Worm (Caenorhabditis elegans): ENCODE measurements around the gene T16G12.1.

T16G12.1 gene

DNA sequence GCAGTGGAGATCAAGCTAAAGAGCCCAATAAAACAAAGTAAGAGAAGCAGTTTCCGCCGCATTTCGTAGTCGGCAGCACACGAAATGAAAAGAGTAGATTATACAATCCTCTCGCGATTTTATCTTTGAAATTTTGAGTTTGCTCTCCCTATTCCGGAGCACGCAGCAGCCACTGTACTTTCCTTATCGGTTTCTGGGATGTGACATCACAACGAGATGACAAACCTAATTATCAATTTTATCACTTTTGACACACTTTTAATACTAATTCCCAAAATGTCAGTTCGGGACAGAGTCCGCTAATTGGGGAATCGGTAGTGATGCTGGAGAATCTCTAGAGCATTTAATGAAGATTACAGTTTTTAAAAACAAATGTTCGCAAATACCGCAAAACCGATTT is at the start of gene T16G12.1:
T16G12.1 (minus strand) TSS at position 176 of the 400 bp plus-strand sequence.
- peak; percentile 68 for TF ChIP-seq nhr-80 (tag; optimal IDR thresholded peaks at IDR 0.05)
- no peak for TF ChIP-seq Y53F4B.3 (GFP tag; IDR thresholded peaks at IDR 0.05)

- TF ChIP-seq egl-44 (GFP tag; IDR thresholded peaks at IDR 0.05) (no peak), Y53F4B.3 (GFP tag; IDR thresholded peaks at IDR 0.05) (no peak)
These were observed 48.3 kb upstream of the T16G12.1 start, which contains the start of gene spop-1 for ce11 chrIII:10097981-10098380. spop-1 (minus strand) TSS chrIII:10098081.

ce11 chrIII:10096525-10096972 is 46.9 kb upstream of the T16G12.1 start:
- no peak for TF ChIP-seq F23B12.7 (tag; optimal IDR thresholded peaks at IDR 0.05; ENCODE audit: insufficient read depth)
- TF ChIP-seq ceh-40 (GFP tag; IDR thresholded peaks at IDR 0.05): no peak
- no peak for TF ChIP-seq hsf-1 (GFP tag; IDR thresholded peaks at IDR 0.05)
- TF ChIP-seq F22D6.2 (tag; optimal IDR thresholded peaks at IDR 0.05): no peak
- peak; percentile 82 for TF ChIP-seq ceh-27 (GFP tag; optimal IDR thresholded peaks at IDR 0.05)
- no peak for TF ChIP-seq T26A5.8 (tag; optimal IDR thresholded peaks at IDR 0.05)
- TF ChIP-seq dpff-1 (tag; optimal IDR thresholded peaks at IDR 0.05): no peak
- no peak for TF ChIP-seq aptf-2 (GFP tag; conservative IDR thresholded peaks at IDR 0.05)
- no peak for TF ChIP-seq lsl-1 (GFP tag; optimal IDR thresholded peaks at IDR 0.05)
- no peak for TF ChIP-seq Y53F4B.3 (GFP tag; IDR thresholded peaks at IDR 0.05)
- TF ChIP-seq ets-4 (GFP tag; optimal IDR thresholded peaks at IDR 0.05): peak; percentile 57
- no peak for TF ChIP-seq F57A8.1 (GFP tag; optimal IDR thresholded peaks at IDR 0.05)
- TF ChIP-seq mes-4 (tag; optimal IDR thresholded peaks at IDR 0.05): no peak
- peak; percentile 5 for TF ChIP-seq nhr-90 (tag; optimal IDR thresholded peaks at IDR 0.05)
- TF ChIP-seq F33H1.4 (GFP tag; IDR thresholded peaks at IDR 0.05): no peak
- TF ChIP-seq nhr-120 (GFP tag; IDR thresholded peaks at IDR 0.05): no peak
- peak; percentile 61; the same call in 1 of the 2 replicates for TF ChIP-seq lin-26 (GFP tag; IDR thresholded peaks at IDR 0.05)
- peak in 1 of 3 experiments; percentile 77 for TF ChIP-seq lin-35 (GFP tag; optimal IDR thresholded peaks at IDR 0.05)
- no peak for TF ChIP-seq F39B2.1 (GFP tag; IDR thresholded peaks at IDR 0.05)
- TF ChIP-seq F49E8.2 (tag; optimal IDR thresholded peaks at IDR 0.05; ENCODE audit: insufficient read depth): no peak
- TF ChIP-seq attf-3 (GFP tag; conservative IDR thresholded peaks at IDR 0.05): no peak; the same call in 1 of the 2 replicates
- TF ChIP-seq sptf-2 (GFP tag; optimal IDR thresholded peaks at IDR 0.05): no peak
- 0 out of 2 replicates have a peak, but pooled peaks have one; percentile 27 for TF ChIP-seq rcor-1 (GFP tag; IDR thresholded peaks at IDR 0.05)
- TF ChIP-seq tlf-1 (GFP tag; optimal IDR thresholded peaks at IDR 0.05): peak; percentile 56
- TF ChIP-seq Y53G8AR.9 (GFP tag; conservative IDR thresholded peaks at IDR 0.05): peak; percentile 60; the same call in 1 of the 2 replicates
- TF ChIP-seq tbx-9 (tag; optimal IDR thresholded peaks at IDR 0.05; ENCODE audit: borderline replicate concordance): no peak
- no peak for TF ChIP-seq unc-130 (GFP tag; optimal IDR thresholded peaks at IDR 0.05)
- no peak for TF ChIP-seq Y79H2A.3 (GFP tag; conservative IDR thresholded peaks at IDR 0.05)
- no peak for TF ChIP-seq F52B5.7 (tag; optimal IDR thresholded peaks at IDR 0.05)
- TF ChIP-seq akir-1 (GFP tag; optimal IDR thresholded peaks at IDR 0.05): no peak
- no peak for TF ChIP-seq F57C9.4 (tag; optimal IDR thresholded peaks at IDR 0.05)
- peak; percentile 91 for TF ChIP-seq nfyb-1 (GFP tag; IDR thresholded peaks at IDR 0.05)
- TF ChIP-seq madf-10 (tag; optimal IDR thresholded peaks at IDR 0.05): peak; percentile 54
- TF ChIP-seq lir-1 (GFP tag; conservative IDR thresholded peaks at IDR 0.05): 0 out of 2 replicates have a peak, but pooled peaks have one; percentile 30
- TF ChIP-seq K12H6.12 (tag; optimal IDR thresholded peaks at IDR 0.05): peak; percentile 92
- TF ChIP-seq hmg-20 (GFP tag; IDR thresholded peaks at IDR 0.05): no peak
- TF ChIP-seq T07F8.4 (tag; optimal IDR thresholded peaks at IDR 0.05): no peak
- no peak for TF ChIP-seq B0035.1 (tag; optimal IDR thresholded peaks at IDR 0.05)
- no peak for TF ChIP-seq F10E7.11 (tag; optimal IDR thresholded peaks at IDR 0.05)
- TF ChIP-seq ekl-4 (GFP tag; IDR thresholded peaks at IDR 0.05): peak; percentile 70
- TF ChIP-seq tbp1 (GFP tag; optimal IDR thresholded peaks at IDR 0.05): peak; percentile 45
- TF ChIP-seq F37B4.10 (GFP tag; IDR thresholded peaks at IDR 0.05): no peak
- TF ChIP-seq efl-1 (GFP tag; optimal IDR thresholded peaks at IDR 0.05): no peak

Measured in whole organism, young adult.